Fruit fly (Drosophila melanogaster) whole organism, embryonic: Measurements from ENCODE around the gene Gr64a.
A peak's percentile ranks its signal among the peaks of the same experiment; 100 is the strongest.

Source experiments
- CG10431 ChIP-seq: fragments of 200-800 bp; sonication (Bioruptor generic); optimal IDR thresholded peaks from 3 replicates; lab custom pipeline; 2018; ENCODE audit warnings: missing biosample characterization, mild to moderate bottlenecking, missing genetic modification characterization
- CG12299 ChIP-seq: fragments of 200-800 bp; sonication (Bioruptor generic); optimal IDR thresholded peaks from 2 replicates; lab custom pipeline; 2018; ENCODE audit warnings: missing biosample characterization, mild to moderate bottlenecking, missing genetic modification characterization
- CG12391 ChIP-seq: fragments of 200-800 bp; sonication (Bioruptor generic); optimal IDR thresholded peaks from 3 replicates; lab custom pipeline; 2018; ENCODE audit warnings: missing biosample characterization, mild to moderate bottlenecking, missing genetic modification characterization, moderate library complexity
- CG12744 ChIP-seq: fragments of 200-800 bp; sonication (Bioruptor generic); optimal IDR thresholded peaks from 2 replicates; lab custom pipeline; 2016; ENCODE audit warnings: missing biosample characterization, missing genetic modification characterization
- CG13424 ChIP-seq: fragments of 200-800 bp; sonication (Bioruptor generic); optimal IDR thresholded peaks from 2 replicates; lab custom pipeline; 2019; ENCODE audit warnings: missing biosample characterization, mild to moderate bottlenecking, missing genetic modification characterization, moderate library complexity
- CG13624 ChIP-seq: fragments of 200-800 bp; sonication (Bioruptor generic); optimal IDR thresholded peaks from 2 replicates; lab custom pipeline; 2016; ENCODE audit warnings: missing biosample characterization, missing genetic modification characterization
- CG15514 ChIP-seq: fragments of 200-800 bp; sonication (Bioruptor generic); optimal IDR thresholded peaks from 3 replicates; lab custom pipeline; 2017; ENCODE audit warnings: missing biosample characterization, missing genetic modification characterization, mild to moderate bottlenecking, moderate library complexity, missing genetic modification reagents
- CG1792 ChIP-seq: fragments of 200-800 bp; sonication (Bioruptor generic); optimal IDR thresholded peaks from 2 replicates; lab custom pipeline; 2016; ENCODE audit warnings: missing biosample characterization, missing genetic modification characterization
- CG18599 ChIP-seq: fragments of 200-800 bp; sonication (Bioruptor generic); optimal IDR thresholded peaks from 3 replicates; lab custom pipeline; 2017; ENCODE audit warnings: missing biosample characterization, missing genetic modification characterization, mild to moderate bottlenecking, moderate library complexity, missing genetic modification reagents
- CG2202 ChIP-seq: fragments of 200-800 bp; sonication (Bioruptor generic); optimal IDR thresholded peaks from 2 replicates; lab custom pipeline; 2018; ENCODE audit warnings: missing biosample characterization, mild to moderate bottlenecking, missing genetic modification characterization
- CG30020 ChIP-seq: fragments of 200-800 bp; optimal IDR thresholded peaks from 2 replicates; lab custom pipeline; 2019; ENCODE audit warnings: missing biosample characterization, mild to moderate bottlenecking, missing genetic modification characterization, moderate library complexity
- CG32772 ChIP-seq: fragments of 200-800 bp; sonication (Bioruptor generic); IDR thresholded peaks from 2 replicates; pipeline ENCODE4 v1.3.6; 2022; ENCODE audit warnings: missing biosample characterization, missing genetic modification characterization
- CG3407 ChIP-seq: fragments of 200-800 bp; sonication (Bioruptor generic); optimal IDR thresholded peaks from 2 replicates; lab custom pipeline; 2018; ENCODE audit warnings: missing biosample characterization, mild to moderate bottlenecking, missing genetic modification characterization
- CG3726 ChIP-seq: fragments of 200-800 bp; sonication (Bioruptor generic); IDR thresholded peaks from 3 replicates; pipeline ENCODE4, ENCODE4 v1.3.6; 2022; ENCODE audit warnings: missing biosample characterization, missing genetic modification characterization
- CG3995 ChIP-seq: fragments of 200-800 bp; sonication (Bioruptor generic); optimal IDR thresholded peaks from 3 replicates; lab custom pipeline; 2016; ENCODE audit warnings: missing biosample characterization, missing genetic modification characterization
- CG6765 ChIP-seq: fragments of 200-800 bp; sonication (Bioruptor generic); optimal IDR thresholded peaks from 3 replicates; lab custom pipeline; 2017; ENCODE audit warnings: missing biosample characterization, mild to moderate bottlenecking, missing genetic modification characterization
- CG8290 ChIP-seq, 3 experiments: fragments of 200-800 bp; sonication (Bioruptor generic); optimal IDR thresholded peaks; 2 replicates each; lab custom pipeline; 2016 to 2019; ENCODE audit warnings: missing biosample characterization in 3 of 3, missing genetic modification characterization in 3 of 3, mild to moderate bottlenecking in 2 of 3, moderate library complexity in 1 of 3
- CTCF ChIP-seq: fragments of 200-800 bp; sonication (Bioruptor generic); optimal IDR thresholded peaks from 2 replicates; lab custom pipeline; 2017; ENCODE audit warnings: missing biosample characterization, mild to moderate bottlenecking, missing genetic modification characterization, moderate library complexity
- CoRest ChIP-seq: fragments of 200-800 bp; sonication (Bioruptor generic); optimal IDR thresholded peaks from 3 replicates; lab custom pipeline; 2018; ENCODE audit warnings: missing biosample characterization, mild to moderate bottlenecking, missing genetic modification characterization, moderate library complexity
- D19A ChIP-seq: fragments of 200-800 bp; optimal IDR thresholded peaks from 3 replicates; lab custom pipeline; 2019; ENCODE audit warnings: missing biosample characterization, mild to moderate bottlenecking, missing genetic modification characterization, moderate library complexity
- Dip2 ChIP-seq: fragments of 200-800 bp; sonication (Bioruptor generic); IDR thresholded peaks from 2 replicates; pipeline ENCODE4 v1.3.6; 2022; ENCODE audit warnings: missing biosample characterization, missing genetic modification characterization
- Hey ChIP-seq: fragments of 200-800 bp; sonication (Bioruptor generic); optimal IDR thresholded peaks from 3 replicates; lab custom pipeline; 2018; ENCODE audit warnings: missing biosample characterization, mild to moderate bottlenecking, missing genetic modification characterization
- Kr ChIP-seq: fragments of 200-800 bp; sonication (Bioruptor generic); optimal IDR thresholded peaks from 2 replicates; lab custom pipeline; 2017; ENCODE audit warnings: missing biosample characterization, mild to moderate bottlenecking, missing genetic modification characterization
- Oli ChIP-seq: fragments of 200-800 bp; sonication (Bioruptor generic); optimal IDR thresholded peaks from 2 replicates; lab custom pipeline; 2018; ENCODE audit warnings: missing biosample characterization, mild to moderate bottlenecking, missing genetic modification characterization, moderate library complexity
- Ssrp ChIP-seq: fragments of 200-800 bp; sonication (Bioruptor generic); optimal IDR thresholded peaks from 2 replicates; lab custom pipeline; 2018; ENCODE audit warnings: missing biosample characterization, mild to moderate bottlenecking, missing genetic modification characterization, moderate library complexity
- Vsx1 ChIP-seq: fragments of 200-800 bp; sonication (Bioruptor generic); optimal IDR thresholded peaks from 2 replicates; lab custom pipeline; 2017; ENCODE audit warnings: missing biosample characterization, mild to moderate bottlenecking, missing genetic modification characterization, missing genetic modification reagents
- abd-A ChIP-seq: fragments of 200-800 bp; sonication (Bioruptor generic); optimal IDR thresholded peaks from 3 replicates; lab custom pipeline; 2019; ENCODE audit warnings: missing biosample characterization, mild to moderate bottlenecking, missing genetic modification characterization, moderate library complexity
- amos ChIP-seq: fragments of 200-800 bp; sonication (Bioruptor generic); IDR thresholded peaks from 2 replicates; pipeline ENCODE4 v1.3.6; 2022; ENCODE audit warnings: missing biosample characterization, missing genetic modification characterization; ENCODE audit not compliant: partially characterized antibody
- aop ChIP-seq: fragments of 200-800 bp; sonication (Bioruptor generic); IDR thresholded peaks from 2 replicates; pipeline ENCODE4 v1.3.6; 2022; ENCODE audit warnings: missing biosample characterization, missing genetic modification characterization
- ara ChIP-seq: fragments of 200-800 bp; sonication (Bioruptor generic); IDR thresholded peaks from 2 replicates; pipeline ENCODE4 v1.3.6; 2022; ENCODE audit warnings: missing biosample characterization, missing genetic modification characterization
- chm ChIP-seq: fragments of 200-800 bp; sonication (Bioruptor generic); IDR thresholded peaks from 2 replicates; pipeline ENCODE4 v1.3.6; 2022; ENCODE audit warnings: missing biosample characterization, missing genetic modification characterization
- da ChIP-seq: fragments of 200-800 bp; sonication (Bioruptor generic); optimal IDR thresholded peaks from 2 replicates; lab custom pipeline; 2016; ENCODE audit warnings: missing biosample characterization, missing genetic modification characterization
- dimm ChIP-seq: fragments of 200-800 bp; sonication (Bioruptor generic); IDR thresholded peaks from 2 replicates; pipeline ENCODE4 v1.3.6; 2022; ENCODE audit warnings: missing biosample characterization, missing genetic modification characterization
- ems ChIP-seq: fragments of 200-800 bp; sonication (Bioruptor generic); optimal IDR thresholded peaks from 3 replicates; lab custom pipeline; 2016; ENCODE audit warnings: missing biosample characterization, missing genetic modification characterization
- gcm ChIP-seq: fragments of 200-800 bp; sonication (Bioruptor generic); optimal IDR thresholded peaks from 2 replicates; lab custom pipeline; 2019; ENCODE audit warnings: missing biosample characterization, mild to moderate bottlenecking, missing genetic modification characterization, moderate library complexity
- hb ChIP-seq: fragments of 200-800 bp; sonication (Bioruptor generic); IDR thresholded peaks from 3 replicates; pipeline ENCODE4 v1.3.6; 2022; ENCODE audit warnings: missing biosample characterization, missing genetic modification characterization; ENCODE audit not compliant: partially characterized antibody
- hbn ChIP-seq: fragments of 200-800 bp; sonication (Bioruptor generic); IDR thresholded peaks from 2 replicates; pipeline ENCODE4 v1.3.6; 2022; ENCODE audit warnings: missing biosample characterization, missing genetic modification characterization; ENCODE audit not compliant: partially characterized antibody
- hkb ChIP-seq, 2 experiments: fragments of 200-800 bp in 1 of 2; fragments of >200 bp in 1 of 2; sonication (Bioruptor generic) in 1 of 2; IDR thresholded peaks in 1 of 2; optimal IDR thresholded peaks in 1 of 2; 2 replicates each; pipeline versions ENCODE4 v1.3.6 to Lab custom; 2017 to 2022; ENCODE audit warnings: missing biosample characterization in 1 of 2, missing genetic modification characterization in 1 of 2
- jing ChIP-seq: fragments of 200-800 bp; sonication (Bioruptor generic); optimal IDR thresholded peaks from 2 replicates; lab custom pipeline; 2018; ENCODE audit warnings: missing biosample characterization, mild to moderate bottlenecking, missing genetic modification characterization
- nerfin-1 ChIP-seq: fragments of 200-800 bp; sonication (Bioruptor generic); optimal IDR thresholded peaks from 3 replicates; lab custom pipeline; 2019; ENCODE audit warnings: missing biosample characterization, mild to moderate bottlenecking, missing genetic modification characterization, moderate library complexity
- pb ChIP-seq: fragments of 200-800 bp; sonication (Bioruptor generic); optimal IDR thresholded peaks from 3 replicates; lab custom pipeline; 2016; ENCODE audit warnings: missing biosample characterization, missing genetic modification characterization
- phol ChIP-seq: fragments of 200-800 bp; sonication (Bioruptor generic); optimal IDR thresholded peaks from 3 replicates; lab custom pipeline; 2018; ENCODE audit warnings: missing biosample characterization, mild to moderate bottlenecking, missing genetic modification characterization, moderate library complexity
- so ChIP-seq: fragments of 200-800 bp; sonication (Bioruptor generic); IDR thresholded peaks from 3 replicates; pipeline ENCODE4 v1.3.6; 2022; ENCODE audit warnings: missing biosample characterization, missing genetic modification characterization
- ssp ChIP-seq: fragments of 200-800 bp; sonication (Bioruptor generic); IDR thresholded peaks from 2 replicates; pipeline ENCODE4 v1.3.6; 2022; ENCODE audit warnings: missing biosample characterization, missing genetic modification characterization
- stwl ChIP-seq: fragments of 200-800 bp; sonication (Bioruptor generic); optimal IDR thresholded peaks from 3 replicates; lab custom pipeline; 2018; ENCODE audit warnings: missing biosample characterization, mild to moderate bottlenecking, missing genetic modification characterization, moderate library complexity
- tin ChIP-seq: fragments of 200-800 bp; sonication (Bioruptor generic); optimal IDR thresholded peaks from 3 replicates; lab custom pipeline; 2016; ENCODE audit warnings: missing biosample characterization, missing genetic modification characterization
- tup ChIP-seq: fragments of 200-800 bp; sonication (Bioruptor generic); optimal IDR thresholded peaks from 2 replicates; lab custom pipeline; 2016; ENCODE audit warnings: missing biosample characterization, mild to moderate bottlenecking, missing genetic modification characterization, moderate library complexity
- vnd ChIP-seq: fragments of 200-800 bp; sonication (Bioruptor generic); IDR thresholded peaks from 3 replicates; pipeline ENCODE4 v1.3.6; 2022; ENCODE audit warnings: missing biosample characterization, missing genetic modification characterization; ENCODE audit not compliant: partially characterized antibody

Gene Gr64a

DNA sequence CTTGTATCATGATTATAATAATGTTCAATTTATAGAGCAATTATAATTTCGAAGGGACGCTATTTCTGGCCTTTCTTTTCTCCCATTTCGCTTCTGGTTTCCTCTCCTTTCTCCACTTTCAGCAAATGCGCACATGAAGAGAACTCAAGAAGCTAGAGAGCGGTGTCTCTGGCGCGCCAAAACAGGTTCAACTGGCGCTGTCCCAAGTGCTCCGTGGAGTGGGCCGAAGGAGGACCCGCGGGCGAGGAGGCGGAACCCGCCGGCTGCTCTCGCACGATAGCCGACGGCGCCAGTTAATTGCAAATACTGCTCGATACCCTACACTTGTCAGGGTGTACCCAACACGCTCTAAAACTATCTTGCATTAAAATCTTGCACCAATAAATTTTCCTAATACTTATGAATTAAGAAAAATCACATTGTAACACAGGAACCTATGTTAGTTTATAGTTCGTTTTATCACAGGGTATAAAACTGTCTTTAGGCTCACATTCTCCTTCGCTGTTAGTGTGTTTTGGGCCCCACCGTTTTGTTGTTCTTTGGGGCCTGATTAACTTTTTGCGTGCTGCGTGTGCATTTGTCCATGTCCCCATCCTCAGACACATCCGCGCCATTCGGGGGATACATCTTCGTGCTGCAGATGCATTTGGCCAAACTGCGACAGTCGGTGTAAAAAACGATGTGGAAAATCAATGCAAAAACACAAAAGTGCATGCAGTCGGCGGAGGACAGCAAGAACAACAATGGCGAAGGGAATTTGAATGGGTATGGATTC, 43.8 kb downstream of the Gr64a start (continued):
- no peak for TF ChIP-seq D19A (tag; lab: Kevin White, UChicago)
- TF ChIP-seq Dip2 (GFP tag; lab: Robert Waterston, UW): peak; percentile 55
- peak; percentile 64 for TF ChIP-seq tup (GFP tag; lab: Kevin White, UChicago)
- TF ChIP-seq ara (GFP tag; lab: Robert Waterston, UW): peak; percentile 88
- peak; percentile 55 for TF ChIP-seq nerfin-1 (tag; lab: Kevin White, UChicago)
- TF ChIP-seq phol: peak; percentile 80
- no peak for TF ChIP-seq hb (GFP tag; lab: Robert Waterston, UW)
- TF ChIP-seq dimm (GFP tag; lab: Robert Waterston, UW): peak; percentile 86
- TF ChIP-seq hbn: no peak
- peak; percentile 47 for TF ChIP-seq ems (GFP tag; lab: Kevin White, UChicago)
- TF ChIP-seq pb (GFP tag; lab: Kevin White, UChicago): peak; percentile 88
- TF ChIP-seq CTCF (GFP tag; lab: Kevin White, UChicago): no peak
- TF ChIP-seq jing (GFP tag; lab: Kevin White, UChicago): peak; percentile 84
- TF ChIP-seq CG2202 (tag; lab: Kevin White, UChicago): no peak
- peak; percentile 81 for TF ChIP-seq ssp (GFP tag; lab: Robert Waterston, UW)
- TF ChIP-seq Ssrp (tag; lab: Kevin White, UChicago): peak; percentile 83
- TF ChIP-seq Vsx1 (GFP tag; lab: Kevin White, UChicago): peak; percentile 63
- TF ChIP-seq abd-A: no peak
- peak; percentile 45 for TF ChIP-seq gcm
- peak; percentile 90 for TF ChIP-seq Oli (tag; lab: Kevin White, UChicago)
- peak; percentile 62 for TF ChIP-seq CG3407 (GFP tag; lab: Kevin White, UChicago)
- TF ChIP-seq CoRest (tag; lab: Kevin White, UChicago): peak; percentile 88
- TF ChIP-seq CG12391 (tag; lab: Kevin White, UChicago): peak; percentile 77
- TF ChIP-seq CG3726: peak; percentile 89
- TF ChIP-seq CG6765 (GFP tag; lab: Kevin White, UChicago): peak; percentile 52
- no peak for TF ChIP-seq CG8290 (GFP tag; optimal IDR thresholded peaks at IDR 0.05; lab: Kevin White, UChicago)
- peak in 1 of 2 experiments; percentile 96 for TF ChIP-seq CG8290 (tag; optimal IDR thresholded peaks at IDR 0.05; lab: Kevin White, UChicago)
- no peak for TF ChIP-seq CG30020
- peak; percentile 86 for TF ChIP-seq CG1792 (GFP tag; lab: Kevin White, UChicago)
- TF ChIP-seq aop (GFP tag; lab: Robert Waterston, UW): peak; percentile 70; the same call in 1 of the 2 replicates
- TF ChIP-seq CG10431: peak; percentile 22
- no peak for TF ChIP-seq vnd (GFP tag; lab: Robert Waterston, UW)
- TF ChIP-seq CG12299 (tag; lab: Kevin White, UChicago): peak; percentile 60
- no peak for TF ChIP-seq Kr (GFP tag; lab: Kevin White, UChicago)
- peak; percentile 75 for TF ChIP-seq CG15514 (GFP tag; lab: Kevin White, UChicago)
- TF ChIP-seq CG13424: peak; percentile 90
- TF ChIP-seq CG18599 (GFP tag; lab: Kevin White, UChicago): peak; percentile 90
- TF ChIP-seq CG12744 (GFP tag; lab: Kevin White, UChicago): peak; percentile 74
- peak; percentile 59 for TF ChIP-seq CG3995
- no peak for TF ChIP-seq hkb (optimal IDR thresholded peaks at IDR 0.05; lab: Kevin White, UChicago)
- peak; percentile 94 for TF ChIP-seq hkb (GFP tag; IDR thresholded peaks at IDR 0.05; lab: Robert Waterston, UW)
- peak; percentile 70 for TF ChIP-seq tin (GFP tag; lab: Kevin White, UChicago)
- TF ChIP-seq CG32772 (GFP tag; lab: Robert Waterston, UW): peak; percentile 93
- peak; percentile 68 for TF ChIP-seq da (GFP tag; lab: Kevin White, UChicago)
- TF ChIP-seq amos (GFP tag; lab: Robert Waterston, UW): no peak
- TF ChIP-seq stwl (tag; lab: Kevin White, UChicago): no peak
- peak; percentile 6 for TF ChIP-seq Hey (tag; lab: Kevin White, UChicago)
- TF ChIP-seq CG13624 (GFP tag; lab: Kevin White, UChicago): peak; percentile 94
- TF ChIP-seq so (GFP tag; lab: Robert Waterston, UW): peak; percentile 93
- TF ChIP-seq chm (GFP tag; lab: Robert Waterston, UW): no peak
